Worm (Caenorhabditis elegans) whole organism, young adult: Measurements from ENCODE around the gene C49C8.6.

Experiments used
- B0336.3 ChIP-seq: fragments of 200-800 bp; sonication (Bioruptor generic); IDR thresholded peaks from 2 replicates; pipeline ENCODE4 v1.3.6; 2022; ENCODE audit warnings: missing genetic modification characterization, missing compliant biosample characterization
- D2030.7 ChIP-seq: fragments of 200-800 bp; sonication (Bioruptor generic); IDR thresholded peaks from 2 replicates; pipeline ENCODE4 v1.3.6; 2022; ENCODE audit warnings: missing genetic modification reagents, missing genetic modification characterization, missing compliant biosample characterization
- ZK185.1 ChIP-seq: sonication (generic microtip); optimal IDR thresholded peaks from 2 replicates; lab custom pipeline; 2016; ENCODE audit warnings: mild to moderate bottlenecking, missing genetic modification characterization, missing compliant biosample characterization; ENCODE audit not compliant: poor library complexity, severe bottlenecking
- nfya-1 ChIP-seq: sonication (generic microtip); optimal IDR thresholded peaks from 2 replicates; lab custom pipeline; 2017; ENCODE audit warnings: antibody characterized with exemption, missing compliant biosample characterization, missing genetic modification characterization, borderline replicate concordance; ENCODE audit not compliant: insufficient read depth

DNA sequence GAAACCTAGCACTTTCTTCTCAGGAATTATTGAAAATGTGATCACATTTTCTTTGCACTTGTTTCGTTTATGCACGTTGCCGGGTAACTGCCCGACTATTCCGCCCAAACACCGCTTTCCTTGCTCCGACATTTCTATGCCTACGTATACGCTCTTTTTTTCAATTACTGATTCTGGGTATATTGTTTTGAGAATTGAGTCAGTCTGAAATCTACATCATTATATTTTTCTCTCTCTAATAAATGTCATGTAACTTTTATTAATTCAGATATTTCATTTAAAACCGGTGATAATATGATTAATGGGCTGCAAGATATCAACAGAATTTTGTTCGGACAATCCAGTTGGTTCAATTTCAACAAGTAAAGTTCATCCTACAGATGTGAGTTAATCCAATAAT is 39.4 kb upstream of the C49C8.6 start, which contains the start of gene ttll-11:
- TF ChIP-seq ZK185.1 (tag; lab: Kevin White, UChicago) (no peak), D2030.7 (GFP tag; lab: Robert Waterston, UW) (no peak), B0336.3 (GFP tag; lab: Robert Waterston, UW) (no peak), nfya-1 (tag; lab: Kevin White, UChicago) (no peak)
